Fruit fly (Drosophila melanogaster) whole organism, embryonic: Measurements from ENCODE around the gene CG46427.

Experiments
- Aef1 ChIP-seq: fragments of 200-800 bp; sonication (Bioruptor generic); IDR thresholded peaks from 3 replicates; pipeline ENCODE4 v1.3.6; 2022; ENCODE audit warnings: missing biosample characterization, missing genetic modification characterization
- B-H1 ChIP-seq: fragments of 200-800 bp; sonication (Bioruptor generic); IDR thresholded peaks from 3 replicates; pipeline ENCODE4 v1.3.6; 2022; ENCODE audit warnings: missing biosample characterization, missing genetic modification characterization
- CG10959 ChIP-seq: fragments of 200-800 bp; sonication (Bioruptor generic); IDR thresholded peaks from 2 replicates; pipeline ENCODE4 v1.3.6; 2022; ENCODE audit warnings: missing biosample characterization, missing genetic modification characterization
- CG11093 ChIP-seq: fragments of 200-800 bp; sonication (Bioruptor generic); IDR thresholded peaks from 3 replicates; pipeline ENCODE4 v1.3.6; 2022; ENCODE audit warnings: missing biosample characterization, missing genetic modification characterization
- CG11456 ChIP-seq: fragments of 200-800 bp; sonication (Bioruptor generic); IDR thresholded peaks from 3 replicates; pipeline ENCODE4 v1.3.6; 2022; ENCODE audit warnings: missing biosample characterization, missing genetic modification characterization
- CG11723 ChIP-seq: fragments of 200-800 bp; sonication (Bioruptor generic); optimal IDR thresholded peaks from 2 replicates; lab custom pipeline; 2017; ENCODE audit warnings: missing biosample characterization, mild to moderate bottlenecking, missing genetic modification characterization
- CG13296 ChIP-seq: fragments of 200-800 bp; sonication (Bioruptor generic); optimal IDR thresholded peaks from 3 replicates; lab custom pipeline; 2018; ENCODE audit warnings: missing biosample characterization, mild to moderate bottlenecking, missing genetic modification characterization
- CG13424 ChIP-seq: fragments of 200-800 bp; sonication (Bioruptor generic); optimal IDR thresholded peaks from 2 replicates; lab custom pipeline; 2019; ENCODE audit warnings: missing biosample characterization, mild to moderate bottlenecking, missing genetic modification characterization, moderate library complexity
- CG14014 ChIP-seq: fragments of 200-800 bp; sonication (Bioruptor generic); IDR thresholded peaks from 2 replicates; pipeline ENCODE4 v1.3.6; 2022; ENCODE audit warnings: missing biosample characterization, missing genetic modification characterization
- CG14667 ChIP-seq: fragments of 200-800 bp; sonication (Bioruptor generic); IDR thresholded peaks from 2 replicates; pipeline ENCODE4 v1.3.6; 2022; ENCODE audit warnings: missing biosample characterization, missing genetic modification characterization
- CG16813 ChIP-seq: fragments of 200-800 bp; sonication (Bioruptor generic); IDR thresholded peaks from 3 replicates; pipeline ENCODE4 v1.3.6; 2022; ENCODE audit warnings: missing biosample characterization, missing genetic modification characterization; ENCODE audit not compliant: partially characterized antibody
- CG16863 ChIP-seq: fragments of 200-800 bp; sonication (Bioruptor generic); optimal IDR thresholded peaks from 3 replicates; lab custom pipeline; 2016; ENCODE audit warnings: missing biosample characterization, missing genetic modification characterization
- CG18262 ChIP-seq: fragments of 200-800 bp; optimal IDR thresholded peaks from 3 replicates; lab custom pipeline; 2019; ENCODE audit warnings: missing biosample characterization, mild to moderate bottlenecking, missing genetic modification characterization, moderate library complexity
- CG18476 ChIP-seq: fragments of 200-800 bp; sonication (Bioruptor generic); optimal IDR thresholded peaks from 2 replicates; lab custom pipeline; 2016; ENCODE audit warnings: missing biosample characterization, mild to moderate bottlenecking, missing genetic modification characterization
- CG2129 ChIP-seq: fragments of 200-800 bp; sonication (Bioruptor generic); IDR thresholded peaks from 2 replicates; pipeline ENCODE4 v1.3.6; 2022; ENCODE audit warnings: missing biosample characterization, missing genetic modification characterization; ENCODE audit not compliant: partially characterized antibody
- CG2678 ChIP-seq: fragments of 200-800 bp; sonication (Bioruptor generic); optimal IDR thresholded peaks from 3 replicates; lab custom pipeline; 2019; ENCODE audit warnings: missing biosample characterization, mild to moderate bottlenecking, missing genetic modification characterization, moderate library complexity
- CG2712 ChIP-seq: fragments of 200-800 bp; optimal IDR thresholded peaks from 3 replicates; lab custom pipeline; 2019; ENCODE audit warnings: missing biosample characterization, mild to moderate bottlenecking, missing genetic modification characterization, moderate library complexity
- CG34224 ChIP-seq: fragments of 200-800 bp; sonication (Bioruptor generic); IDR thresholded peaks from 3 replicates; pipeline ENCODE4 v1.3.6; 2022; ENCODE audit warnings: missing biosample characterization, missing genetic modification characterization; ENCODE audit not compliant: partially characterized antibody
- CG34422 ChIP-seq: fragments of 200-800 bp; sonication (Bioruptor generic); IDR thresholded peaks from 3 replicates; pipeline ENCODE4 v1.3.6; 2022; ENCODE audit warnings: missing biosample characterization, missing genetic modification characterization
- CG4617 ChIP-seq: fragments of 200-800 bp; sonication (Bioruptor generic); optimal IDR thresholded peaks from 3 replicates; lab custom pipeline; 2016; ENCODE audit warnings: missing biosample characterization, missing genetic modification characterization, borderline replicate concordance
- CG4820 ChIP-seq: fragments of 200-800 bp; sonication (Bioruptor generic); optimal IDR thresholded peaks from 3 replicates; lab custom pipeline; 2016; ENCODE audit warnings: missing biosample characterization, missing genetic modification characterization
- CG6175 ChIP-seq: fragments of 200-800 bp; sonication (Bioruptor generic); IDR thresholded peaks from 3 replicates; pipeline ENCODE4 v1.3.6; 2022; ENCODE audit warnings: missing biosample characterization, missing genetic modification characterization
- CG6683 ChIP-seq: fragments of 200-800 bp; sonication (Bioruptor generic); optimal IDR thresholded peaks from 2 replicates; lab custom pipeline; 2017; ENCODE audit warnings: missing biosample characterization, mild to moderate bottlenecking, missing genetic modification characterization, missing genetic modification reagents
- CG6765 ChIP-seq: fragments of 200-800 bp; sonication (Bioruptor generic); optimal IDR thresholded peaks from 3 replicates; lab custom pipeline; 2017; ENCODE audit warnings: missing biosample characterization, mild to moderate bottlenecking, missing genetic modification characterization
- CG6791 ChIP-seq: fragments of 200-800 bp; sonication (Bioruptor generic); IDR thresholded peaks from 3 replicates; pipeline ENCODE4 v1.3.6; 2022; ENCODE audit warnings: missing biosample characterization, missing genetic modification characterization; ENCODE audit not compliant: partially characterized antibody
- CG7839 ChIP-seq: fragments of 200-800 bp; sonication (Bioruptor generic); optimal IDR thresholded peaks from 3 replicates; lab custom pipeline; 2018; ENCODE audit warnings: missing biosample characterization, mild to moderate bottlenecking, missing genetic modification characterization, moderate library complexity
- CG8290 ChIP-seq, 3 experiments: fragments of 200-800 bp; sonication (Bioruptor generic); optimal IDR thresholded peaks; 2 replicates each; lab custom pipeline; 2016 to 2019; ENCODE audit warnings: missing biosample characterization in 3 of 3, missing genetic modification characterization in 3 of 3, mild to moderate bottlenecking in 2 of 3, moderate library complexity in 1 of 3
- Chrac-16 ChIP-seq: fragments of 200-800 bp; sonication (Bioruptor generic); optimal IDR thresholded peaks from 3 replicates; lab custom pipeline; 2016; ENCODE audit warnings: missing biosample characterization, missing genetic modification characterization
- CrebB ChIP-seq: fragments of 200-800 bp; sonication (Bioruptor generic); optimal IDR thresholded peaks from 3 replicates; lab custom pipeline; 2018; ENCODE audit warnings: missing biosample characterization, mild to moderate bottlenecking, missing genetic modification characterization
- D ChIP-seq, 2 experiments: fragments of 200-800 bp in 1 of 2; fragments of >200 bp in 1 of 2; sonication (Bioruptor generic) in 1 of 2; optimal IDR thresholded peaks; 2 replicates in 1 of 2; 3 replicates in 1 of 2; lab custom pipeline; 2017; ENCODE audit warnings: mild to moderate bottlenecking in 1 of 2, missing biosample characterization in 1 of 2, missing genetic modification characterization in 1 of 2, missing genetic modification reagents in 1 of 2
- Dp ChIP-seq: fragments of 200-800 bp; sonication (Bioruptor generic); optimal IDR thresholded peaks from 2 replicates; lab custom pipeline; 2018; ENCODE audit warnings: missing biosample characterization, mild to moderate bottlenecking, missing genetic modification characterization, moderate library complexity
- Fer2 ChIP-seq: fragments of 200-800 bp; sonication (Bioruptor generic); optimal IDR thresholded peaks from 2 replicates; lab custom pipeline; 2018; ENCODE audit warnings: missing biosample characterization, mild to moderate bottlenecking, missing genetic modification characterization, moderate library complexity
- HLH4C ChIP-seq: fragments of 200-800 bp; sonication (Bioruptor generic); IDR thresholded peaks from 3 replicates; pipeline ENCODE4 v1.3.6; 2022; ENCODE audit warnings: missing biosample characterization, missing genetic modification characterization; ENCODE audit not compliant: partially characterized antibody
- Hr78 ChIP-seq, 2 experiments: fragments of 200-800 bp in 1 of 2; fragments of >200 bp in 1 of 2; sonication (Bioruptor generic) in 1 of 2; optimal IDR thresholded peaks; 2 replicates each; lab custom pipeline; 2017 to 2019; ENCODE audit warnings: missing biosample characterization in 2 of 2, missing genetic modification characterization in 2 of 2, mild to moderate bottlenecking in 1 of 2, moderate library complexity in 1 of 2
- NC2β ChIP-seq: fragments of 200-800 bp; sonication (Bioruptor generic); optimal IDR thresholded peaks from 2 replicates; lab custom pipeline; 2016; ENCODE audit warnings: missing biosample characterization, missing genetic modification characterization
- Scr ChIP-seq: fragments of 200-800 bp; sonication (Bioruptor generic); IDR thresholded peaks from 2 replicates; pipeline ENCODE4 v1.3.6; 2022; ENCODE audit warnings: missing biosample characterization, missing genetic modification characterization; ENCODE audit not compliant: partially characterized antibody
- Taf1 ChIP-seq: fragments of 200-800 bp; sonication (Bioruptor generic); IDR thresholded peaks from 2 replicates; pipeline ENCODE4 v1.3.6; 2022; ENCODE audit warnings: missing biosample characterization, missing genetic modification characterization
- bigmax ChIP-seq: fragments of 200-800 bp; sonication (Bioruptor generic); optimal IDR thresholded peaks from 2 replicates; lab custom pipeline; 2018; ENCODE audit warnings: missing biosample characterization, mild to moderate bottlenecking, missing genetic modification characterization
- chif ChIP-seq, 2 experiments: fragments of 200-800 bp; sonication (Bioruptor generic); optimal IDR thresholded peaks; 3 replicates each; lab custom pipeline; 2016; ENCODE audit warnings: missing biosample characterization in 2 of 2, missing genetic modification characterization in 2 of 2
- disco-r ChIP-seq: fragments of 200-800 bp; sonication (Bioruptor generic); optimal IDR thresholded peaks from 2 replicates; lab custom pipeline; 2016; ENCODE audit warnings: missing biosample characterization, missing genetic modification characterization
- fd3F ChIP-seq: fragments of 200-800 bp; sonication (Bioruptor generic); optimal IDR thresholded peaks from 2 replicates; lab custom pipeline; 2018; ENCODE audit warnings: missing biosample characterization, mild to moderate bottlenecking, missing genetic modification characterization, moderate library complexity
- gem ChIP-seq: fragments of 200-800 bp; sonication (Bioruptor generic); optimal IDR thresholded peaks from 2 replicates; lab custom pipeline; 2019; ENCODE audit warnings: missing biosample characterization, mild to moderate bottlenecking, missing genetic modification characterization, moderate library complexity
- grn ChIP-seq: fragments of 200-800 bp; sonication (Bioruptor generic); optimal IDR thresholded peaks from 3 replicates; lab custom pipeline; 2017; ENCODE audit warnings: missing biosample characterization, missing genetic modification characterization
- insv ChIP-seq, 2 experiments: fragments of 200-800 bp; sonication (Bioruptor generic); optimal IDR thresholded peaks; 3 replicates each; lab custom pipeline; 2016 to 2018; ENCODE audit warnings: missing biosample characterization in 2 of 2, missing genetic modification characterization in 2 of 2
- maf-S ChIP-seq: fragments of 200-800 bp; sonication (Bioruptor generic); optimal IDR thresholded peaks from 2 replicates; lab custom pipeline; 2016; ENCODE audit warnings: missing biosample characterization, missing genetic modification characterization
- nom ChIP-seq: fragments of 200-800 bp; sonication (Bioruptor generic); optimal IDR thresholded peaks from 2 replicates; lab custom pipeline; 2017; ENCODE audit warnings: missing biosample characterization, missing genetic modification characterization, mild to moderate bottlenecking, moderate library complexity, missing genetic modification reagents
- seq ChIP-seq: fragments of 200-800 bp; sonication (Bioruptor generic); IDR thresholded peaks from 2 replicates; pipeline ENCODE4 v1.3.6; 2022; ENCODE audit warnings: missing biosample characterization, missing genetic modification characterization
- tgo ChIP-seq: fragments of 200-800 bp; sonication (Bioruptor generic); IDR thresholded peaks from 3 replicates; pipeline ENCODE4 v1.3.6; 2022; ENCODE audit warnings: missing biosample characterization, missing genetic modification characterization
- toy ChIP-seq: fragments of 200-800 bp; sonication (Bioruptor generic); IDR thresholded peaks from 2 replicates; pipeline ENCODE4 v1.3.6; 2022; ENCODE audit warnings: missing biosample characterization, missing genetic modification characterization

Gene CG46427

dm6 chr3R:12408160-12408559, 30.8 kb downstream of the CG46427 start, which contains the start of gene CG5196 (continued):
- TF ChIP-seq seq (no peak), maf-S (no peak), CG11093 (GFP tag; lab: Robert Waterston, UW) (no peak), D (optimal IDR thresholded peaks at IDR 0.05; lab: Kevin White, UChicago) (no peak), D (GFP tag; optimal IDR thresholded peaks at IDR 0.05; lab: Kevin White, UChicago) (no peak), CG6683 (GFP tag; lab: Kevin White, UChicago) (no peak), fd3F (GFP tag; lab: Kevin White, UChicago) (no peak), CG2678 (tag; lab: Kevin White, UChicago) (no peak), CG2129 (GFP tag; lab: Robert Waterston, UW) (no peak), CG8290 (GFP tag; optimal IDR thresholded peaks at IDR 0.05; lab: Kevin White, UChicago) (no peak), CG8290 (tag; optimal IDR thresholded peaks at IDR 0.05; lab: Kevin White, UChicago) (no peak), CG18262 (no peak), NC2β (no peak), CG6175 (no peak), nom (GFP tag; lab: Kevin White, UChicago) (peak; percentile 45), CG6791 (GFP tag; lab: Robert Waterston, UW) (peak; percentile 79), CG18476 (GFP tag; lab: Kevin White, UChicago) (no peak), CG16863 (GFP tag; lab: Kevin White, UChicago) (no peak), chif (GFP tag; optimal IDR thresholded peaks at IDR 0.05; lab: Kevin White, UChicago) (no peak), CG13424 (tag; lab: Kevin White, UChicago) (peak; percentile 16), Aef1 (GFP tag; lab: Robert Waterston, UW) (no peak), CG11456 (no peak), CG6765 (GFP tag; lab: Kevin White, UChicago) (no peak), CG11723 (GFP tag; lab: Kevin White, UChicago) (no peak), Hr78 (GFP tag; optimal IDR thresholded peaks at IDR 0.05; lab: Kevin White, UChicago) (no peak), tgo (GFP tag; lab: Robert Waterston, UW) (no peak), disco-r (GFP tag; lab: Kevin White, UChicago) (no peak), Dp (GFP tag; lab: Kevin White, UChicago) (peak; percentile 80), CG16813 (GFP tag; lab: Robert Waterston, UW) (peak; percentile 52; the same call in 2 of the 3 replicates), CG10959 (no peak), Chrac-16 (GFP tag; lab: Kevin White, UChicago) (no peak), CG4820 (GFP tag; lab: Kevin White, UChicago) (peak; percentile 17), CG4617 (GFP tag; lab: Kevin White, UChicago) (peak; percentile 55), bigmax (GFP tag; lab: Kevin White, UChicago) (peak; percentile 47), B-H1 (GFP tag; lab: Robert Waterston, UW) (no peak), CG14014 (GFP tag; lab: Robert Waterston, UW) (no peak; the same call in 1 of the 2 replicates), CG7839 (no peak), toy (GFP tag; lab: Robert Waterston, UW) (no peak), CG34422 (GFP tag; lab: Robert Waterston, UW) (peak; percentile 84; the same call in 2 of the 3 replicates), Taf1 (GFP tag; lab: Robert Waterston, UW) (no peak), CG34224 (peak; percentile 81), CG13296 (GFP tag; lab: Kevin White, UChicago) (no peak), CG2712 (peak; percentile 48), grn (GFP tag; lab: Kevin White, UChicago) (no peak), CG14667 (GFP tag; lab: Robert Waterston, UW) (no peak), Scr (GFP tag; lab: Robert Waterston, UW) (peak; percentile 65), gem (tag; lab: Kevin White, UChicago) (no peak), HLH4C (GFP tag; lab: Robert Waterston, UW) (peak; percentile 70), insv (GFP tag; optimal IDR thresholded peaks at IDR 0.05; lab: Kevin White, UChicago) (peak in 1 of 2 experiments; percentile 53), CrebB (tag; lab: Kevin White, UChicago) (no peak), Fer2 (tag; lab: Kevin White, UChicago) (no peak)
